1 fruit fly cellular context compared by ENCODE assay signal in genomic region chrX:10697731-10698130, dm6.
A peak's percentile ranks its signal among the peaks of the same experiment; 100 is the strongest.
TF ChIP-seq lines count a peak whose summit lies in the region.

No protein-coding gene starts in this region.

TF ChIP-seq in whole organism, embryonic, 481 proteins besides CTCF, POLR2A, EP300 and RAD21 (continued from another document):
- no peak for TF ChIP-seq Adf1 (GFP tag; IDR thresholded peaks at IDR 0.05; lab: Robert Waterston, UW)
- TF ChIP-seq tio (GFP tag; optimal IDR thresholded peaks at IDR 0.05; lab: Kevin White, UChicago): no peak
- TF ChIP-seq lilli (GFP tag; optimal IDR thresholded peaks at IDR 0.05; lab: Kevin White, UChicago): no peak
- TF ChIP-seq CG34224 (GFP tag; IDR thresholded peaks at IDR 0.05; lab: Robert Waterston, UW; ENCODE audit: partially characterized antibody): no peak
- no peak for TF ChIP-seq CG12071 (GFP tag; optimal IDR thresholded peaks at IDR 0.05; lab: Kevin White, UChicago)
- no peak for TF ChIP-seq CG11696 (GFP tag; IDR thresholded peaks at IDR 0.05; lab: Robert Waterston, UW)
- TF ChIP-seq CG15601 (tag; optimal IDR thresholded peaks at IDR 0.05; lab: Kevin White, UChicago): no peak
- TF ChIP-seq onecut (GFP tag; IDR thresholded peaks at IDR 0.05; lab: Robert Waterston, UW): no peak
- TF ChIP-seq dmrt11E (tag; optimal IDR thresholded peaks at IDR 0.05; lab: Kevin White, UChicago): no peak
- TF ChIP-seq CG8359 (GFP tag; optimal IDR thresholded peaks at IDR 0.05; lab: Kevin White, UChicago; ENCODE audit: borderline replicate concordance): no peak
- no peak for TF ChIP-seq Dp (GFP tag; optimal IDR thresholded peaks at IDR 0.05; lab: Kevin White, UChicago)
- TF ChIP-seq ftz-f1 (GFP tag; optimal IDR thresholded peaks at IDR 0.05; lab: Kevin White, UChicago): no peak
- no peak for TF ChIP-seq Mad (GFP tag; optimal IDR thresholded peaks at IDR 0.05; lab: Kevin White, UChicago)
- no peak for TF ChIP-seq Side (GFP tag; optimal IDR thresholded peaks at IDR 0.05; lab: Kevin White, UChicago)
- no peak for TF ChIP-seq CG12236 (GFP tag; optimal IDR thresholded peaks at IDR 0.05; lab: Kevin White, UChicago)
- no peak for TF ChIP-seq CG8388 (GFP tag; optimal IDR thresholded peaks at IDR 0.05; lab: Kevin White, UChicago)
- TF ChIP-seq CG33557 (GFP tag; optimal IDR thresholded peaks at IDR 0.05; lab: Kevin White, UChicago): no peak
- no peak for TF ChIP-seq Hr39 (optimal IDR thresholded peaks at IDR 0.05; lab: Kevin White, UChicago)
- TF ChIP-seq HmgD (GFP tag; optimal IDR thresholded peaks at IDR 0.05; lab: Kevin White, UChicago): no peak
- TF ChIP-seq sob (GFP tag; IDR thresholded peaks at IDR 0.05; lab: Robert Waterston, UW): no peak
- TF ChIP-seq CG14441 (GFP tag; IDR thresholded peaks at IDR 0.05; lab: Robert Waterston, UW): no peak
- TF ChIP-seq CG8290 (GFP tag; optimal IDR thresholded peaks at IDR 0.05; lab: Kevin White, UChicago): no peak
- TF ChIP-seq CG8290 (tag; optimal IDR thresholded peaks at IDR 0.05; lab: Kevin White, UChicago): no peak
- no peak for TF ChIP-seq knrl (GFP tag; IDR thresholded peaks at IDR 0.05; lab: Robert Waterston, UW; ENCODE audit: partially characterized antibody)
- TF ChIP-seq Elba2 (GFP tag; optimal IDR thresholded peaks at IDR 0.05; lab: Kevin White, UChicago): no peak
- TF ChIP-seq CG9215 (GFP tag; IDR thresholded peaks at IDR 0.05; lab: Robert Waterston, UW): no peak
- no peak for TF ChIP-seq CG34422 (GFP tag; IDR thresholded peaks at IDR 0.05; lab: Robert Waterston, UW)
- TF ChIP-seq slp2 (GFP tag; optimal IDR thresholded peaks at IDR 0.05; lab: Kevin White, UChicago): no peak
- TF ChIP-seq sc (optimal IDR thresholded peaks at IDR 0.05; lab: Kevin White, UChicago): no peak
- no peak for TF ChIP-seq sc (GFP tag; optimal IDR thresholded peaks at IDR 0.05; lab: Kevin White, UChicago)
- no peak for TF ChIP-seq insv (GFP tag; optimal IDR thresholded peaks at IDR 0.05; lab: Kevin White, UChicago)
- 0 out of 3 replicates have a peak, but pooled peaks have one; percentile 28 for TF ChIP-seq CG11560 (tag; IDR thresholded peaks at IDR 0.05; lab: Robert Waterston, UW)
- TF ChIP-seq Sox102F (GFP tag; optimal IDR thresholded peaks at IDR 0.05; lab: Kevin White, UChicago): no peak
- TF ChIP-seq CkIIα-i1 (GFP tag; IDR thresholded peaks at IDR 0.05; lab: Robert Waterston, UW): no peak
- TF ChIP-seq ato (GFP tag; IDR thresholded peaks at IDR 0.05; lab: Robert Waterston, UW; ENCODE audit: partially characterized antibody): no peak
- no peak for TF ChIP-seq CG12769 (tag; optimal IDR thresholded peaks at IDR 0.05; lab: Kevin White, UChicago)
- no peak for TF ChIP-seq BEAF-32 (GFP tag; optimal IDR thresholded peaks at IDR 0.05; lab: Kevin White, UChicago)
- TF ChIP-seq p53 (GFP tag; optimal IDR thresholded peaks at IDR 0.05; lab: Kevin White, UChicago): no peak
- no peak for TF ChIP-seq eyg (GFP tag; optimal IDR thresholded peaks at IDR 0.05; lab: Kevin White, UChicago)
- TF ChIP-seq CG14014 (GFP tag; IDR thresholded peaks at IDR 0.05; lab: Robert Waterston, UW): no peak
- no peak for TF ChIP-seq CG2116 (GFP tag; optimal IDR thresholded peaks at IDR 0.05; lab: Kevin White, UChicago)
- no peak for TF ChIP-seq lmd (GFP tag; IDR thresholded peaks at IDR 0.05; lab: Robert Waterston, UW)
- peak in 1 of 2 experiments; percentile 18 for TF ChIP-seq Hr51 (GFP tag; optimal IDR thresholded peaks at IDR 0.05; lab: Kevin White, UChicago)
- TF ChIP-seq CG17186 (GFP tag; optimal IDR thresholded peaks at IDR 0.05; lab: Kevin White, UChicago): no peak
- TF ChIP-seq CG12391 (tag; optimal IDR thresholded peaks at IDR 0.05; lab: Kevin White, UChicago): no peak
- no peak for TF ChIP-seq CG13624 (GFP tag; optimal IDR thresholded peaks at IDR 0.05; lab: Kevin White, UChicago)
- TF ChIP-seq CG2120 (GFP tag; optimal IDR thresholded peaks at IDR 0.05; lab: Kevin White, UChicago): peak; percentile 33
- no peak for TF ChIP-seq unpg (GFP tag; optimal IDR thresholded peaks at IDR 0.05; lab: Kevin White, UChicago)
- TF ChIP-seq CG4404 (GFP tag; IDR thresholded peaks at IDR 0.05; lab: Robert Waterston, UW): no peak
- no peak for TF ChIP-seq CG16779 (GFP tag; IDR thresholded peaks at IDR 0.05; lab: Robert Waterston, UW)
- no peak for TF ChIP-seq Aef1 (GFP tag; IDR thresholded peaks at IDR 0.05; lab: Robert Waterston, UW)
- no peak for TF ChIP-seq CG34376 (GFP tag; optimal IDR thresholded peaks at IDR 0.05; lab: Kevin White, UChicago)
- TF ChIP-seq dpn (GFP tag; optimal IDR thresholded peaks at IDR 0.05; lab: Kevin White, UChicago): no peak
- TF ChIP-seq Meics (GFP tag; optimal IDR thresholded peaks at IDR 0.05; lab: Kevin White, UChicago): peak; percentile 10
- TF ChIP-seq HHEX (GFP tag; optimal IDR thresholded peaks at IDR 0.05; lab: Kevin White, UChicago): no peak
- TF ChIP-seq CG2875 (GFP tag; optimal IDR thresholded peaks at IDR 0.05; lab: Kevin White, UChicago): no peak
- no peak for TF ChIP-seq CG8924 (tag; optimal IDR thresholded peaks at IDR 0.05; lab: Kevin White, UChicago)
- no peak for TF ChIP-seq esg (GFP tag; conservative IDR thresholded peaks at IDR 0.05; lab: Robert Waterston, UW)
